Worm (Caenorhabditis elegans) whole organism, young adult: ENCODE data around the gene erd-2.2.
A peak's percentile ranks its signal among the peaks of the same experiment; 100 is the strongest.

Experiments
- B0336.3 ChIP-seq: fragments of 200-800 bp; sonication (Bioruptor generic); IDR thresholded peaks from 2 replicates; pipeline ENCODE4 v1.3.6; 2022; ENCODE audit warnings: missing genetic modification characterization, missing compliant biosample characterization
- F22D6.2 ChIP-seq: sonication (generic microtip); optimal IDR thresholded peaks from 2 replicates; lab custom pipeline; 2016; ENCODE audit warnings: mild to moderate bottlenecking, missing genetic modification characterization, missing compliant biosample characterization
- F39B2.1 ChIP-seq: fragments of 200-800 bp; sonication (Bioruptor generic); IDR thresholded peaks from 2 replicates; pipeline ENCODE4 v1.3.6; 2022; ENCODE audit warnings: missing genetic modification reagents, missing genetic modification characterization, missing compliant biosample characterization
- F55B11.4 ChIP-seq: sonication (generic microtip); optimal IDR thresholded peaks from 2 replicates; lab custom pipeline; 2016; ENCODE audit warnings: missing compliant biosample characterization, missing genetic modification characterization, borderline replicate concordance; ENCODE audit not compliant: insufficient read depth
- F57C9.4 ChIP-seq: sonication (generic microtip); optimal IDR thresholded peaks from 2 replicates; lab custom pipeline; 2017; ENCODE audit warnings: mild to moderate bottlenecking, missing genetic modification characterization, missing compliant biosample characterization
- K12H6.12 ChIP-seq: fragments of 200-800 bp; sonication (Bioruptor generic); optimal IDR thresholded peaks from 2 replicates; lab custom pipeline; 2018; ENCODE audit warnings: mild to moderate bottlenecking, missing genetic modification characterization, missing compliant biosample characterization
- T07F8.4 ChIP-seq: sonication (generic microtip); optimal IDR thresholded peaks from 2 replicates; lab custom pipeline; 2016; ENCODE audit warnings: mild to moderate bottlenecking, missing genetic modification characterization, moderate library complexity, missing compliant biosample characterization
- Y56A3A.18 ChIP-seq: fragments of 200-800 bp; sonication (Bioruptor generic); IDR thresholded peaks from 2 replicates; pipeline ENCODE4 v1.3.6; 2022; ENCODE audit warnings: missing genetic modification reagents, missing genetic modification characterization, missing compliant biosample characterization
- athp-1 ChIP-seq: sonication (generic microtip); optimal IDR thresholded peaks from 2 replicates; lab custom pipeline; 2017; ENCODE audit warnings: mild to moderate bottlenecking, missing genetic modification characterization, missing compliant biosample characterization
- attf-3 ChIP-seq: fragments of 200-800 bp; sonication (Bioruptor generic); conservative IDR thresholded peaks from 2 replicates; pipeline ENCODE4 v1.3.6; 2022; ENCODE audit warnings: missing genetic modification reagents, missing genetic modification characterization, missing compliant biosample characterization
- attf-5 ChIP-seq: fragments of 200-800 bp; sonication (Bioruptor generic); optimal IDR thresholded peaks from 2 replicates; lab custom pipeline; 2018; ENCODE audit warnings: mild to moderate bottlenecking, missing genetic modification characterization, missing compliant biosample characterization
- bed-1 ChIP-seq: fragments of 200-800 bp; sonication (Bioruptor generic); IDR thresholded peaks from 2 replicates; pipeline ENCODE4 v1.3.6; 2022; ENCODE audit warnings: missing genetic modification reagents, missing genetic modification characterization, missing compliant biosample characterization
- ccch-3 ChIP-seq: fragments of 200-800 bp; sonication (Bioruptor generic); optimal IDR thresholded peaks from 2 replicates; lab custom pipeline; 2018; ENCODE audit warnings: mild to moderate bottlenecking, missing genetic modification characterization, missing compliant biosample characterization
- cebp-1 ChIP-seq, 2 experiments: fragments of 200-800 bp in 1 of 2; sonication (Bioruptor generic) in 1 of 2; sonication (generic microtip) in 1 of 2; IDR thresholded peaks in 1 of 2; optimal IDR thresholded peaks in 1 of 2; 2 replicates each; pipeline versions ENCODE4 v1.3.6 to Lab custom; 2017 to 2022; ENCODE audit warnings: missing compliant biosample characterization in 2 of 2, missing genetic modification characterization in 2 of 2, mild to moderate bottlenecking in 1 of 2, missing genetic modification reagents in 1 of 2, moderate library complexity in 1 of 2
- ceh-27 ChIP-seq: fragments of 200-800 bp; sonication (Bioruptor generic); optimal IDR thresholded peaks from 2 replicates; lab custom pipeline; 2018; ENCODE audit warnings: mild to moderate bottlenecking, missing genetic modification characterization, moderate library complexity, missing compliant biosample characterization
- ceh-40 ChIP-seq: fragments of 200-800 bp; sonication (Bioruptor generic); IDR thresholded peaks from 2 replicates; pipeline ENCODE4 v1.3.6; 2022; ENCODE audit warnings: missing genetic modification characterization, missing compliant biosample characterization
- ceh-79 ChIP-seq: sonication (generic microtip); optimal IDR thresholded peaks from 2 replicates; lab custom pipeline; 2017; ENCODE audit warnings: mild to moderate bottlenecking, missing genetic modification characterization, missing compliant biosample characterization
- chd-7 ChIP-seq: sonication (generic microtip); optimal IDR thresholded peaks from 2 replicates; lab custom pipeline; 2016; ENCODE audit warnings: mild to moderate bottlenecking, missing genetic modification characterization, moderate library complexity, missing compliant biosample characterization
- die-1 ChIP-seq: sonication (generic microtip); optimal IDR thresholded peaks from 2 replicates; lab custom pipeline; 2016; ENCODE audit warnings: missing genotype, mild to moderate bottlenecking, missing genetic modification characterization, missing compliant biosample characterization
- dox-1 ChIP-seq: fragments of 200-800 bp; sonication (Bioruptor generic); IDR thresholded peaks from 2 replicates; pipeline ENCODE4 v1.3.6; 2022; ENCODE audit warnings: missing genetic modification reagents, missing genetic modification characterization, missing compliant biosample characterization
- dpl-1 ChIP-seq: fragments of 150-350 bp; optimal IDR thresholded peaks from 2 replicates; lab custom pipeline; 2014; ENCODE audit warnings: missing biosample characterization, missing genetic modification reagents, missing genetic modification characterization
- egl-44 ChIP-seq: fragments of 200-800 bp; sonication (Bioruptor generic); IDR thresholded peaks from 2 replicates; pipeline ENCODE4 v1.3.6; 2022; ENCODE audit warnings: missing genetic modification reagents, missing genetic modification characterization, missing compliant biosample characterization
- egrh-3 ChIP-seq: fragments of 200-800 bp; sonication (Bioruptor generic); IDR thresholded peaks from 2 replicates; pipeline ENCODE4 v1.3.6; 2022; ENCODE audit warnings: missing genetic modification reagents, missing genetic modification characterization, missing compliant biosample characterization
- ekl-4 ChIP-seq: fragments of 200-800 bp; sonication (Bioruptor generic); IDR thresholded peaks from 2 replicates; pipeline ENCODE4 v1.3.6; 2022; ENCODE audit warnings: missing genetic modification reagents, missing genetic modification characterization, missing compliant biosample characterization
- ets-4 ChIP-seq: fragments of 200-800 bp; sonication (Bioruptor generic); optimal IDR thresholded peaks from 2 replicates; lab custom pipeline; 2018; ENCODE audit warnings: mild to moderate bottlenecking, missing genetic modification characterization, missing compliant biosample characterization
- fkh-3 ChIP-seq: sonication (generic microtip); optimal IDR thresholded peaks from 2 replicates; lab custom pipeline; 2016; ENCODE audit warnings: mild to moderate bottlenecking, missing genetic modification characterization, missing compliant biosample characterization
- gei-17 ChIP-seq: fragments of 200-800 bp; sonication (Bioruptor generic); optimal IDR thresholded peaks from 2 replicates; lab custom pipeline; 2018; ENCODE audit warnings: mild to moderate bottlenecking, missing genetic modification characterization, missing compliant biosample characterization
- hmg-1.2 ChIP-seq: fragments of 200-800 bp; sonication (Bioruptor generic); IDR thresholded peaks from 2 replicates; pipeline ENCODE4 v1.3.6; 2022; ENCODE audit warnings: missing genetic modification reagents, missing genetic modification characterization, missing compliant biosample characterization
- hrde-1 ChIP-seq: sonication (generic microtip); optimal IDR thresholded peaks from 2 replicates; lab custom pipeline; 2016; ENCODE audit warnings: missing genetic modification characterization, mild to moderate bottlenecking, missing compliant biosample characterization, moderate library complexity, missing genotype, missing genetic modification reagents, borderline replicate concordance
- hsf-1 ChIP-seq: fragments of 200-800 bp; sonication (Bioruptor generic); IDR thresholded peaks from 2 replicates; pipeline ENCODE4 v1.3.6; 2022; ENCODE audit warnings: missing genetic modification reagents, missing genetic modification characterization, missing compliant biosample characterization
- let-526 ChIP-seq: fragments of 200-800 bp; sonication (Bioruptor generic); IDR thresholded peaks from 2 replicates; pipeline ENCODE4 v1.3.6; 2022; ENCODE audit warnings: missing genetic modification reagents, missing genetic modification characterization, missing compliant biosample characterization
- lin-35 ChIP-seq, 3 experiments: fragments of 150-350 bp in 2 of 3; sonication (generic microtip) in 1 of 3; optimal IDR thresholded peaks; 2 replicates each; lab custom pipeline; 2014 to 2018; ENCODE audit warnings: missing biosample characterization in 3 of 3, missing genetic modification characterization in 3 of 3, missing genetic modification reagents in 3 of 3
- lin-40 ChIP-seq: sonication (generic microtip); optimal IDR thresholded peaks from 2 replicates; lab custom pipeline; 2016; ENCODE audit warnings: missing genetic modification characterization, mild to moderate bottlenecking, missing compliant biosample characterization, missing genotype, missing genetic modification reagents
- lin-54 ChIP-seq: fragments of 200-800 bp; sonication (Bioruptor generic); optimal IDR thresholded peaks from 2 replicates; lab custom pipeline; 2018; ENCODE audit warnings: mild to moderate bottlenecking, missing genetic modification characterization, missing compliant biosample characterization
- lsy-27 ChIP-seq: sonication (generic microtip); optimal IDR thresholded peaks from 2 replicates; lab custom pipeline; 2017; ENCODE audit warnings: missing genetic modification characterization, mild to moderate bottlenecking, missing compliant biosample characterization, antibody characterized with exemption, missing genotype, borderline replicate concordance; ENCODE audit not compliant: insufficient read depth
- nfya-1 ChIP-seq: sonication (generic microtip); optimal IDR thresholded peaks from 2 replicates; lab custom pipeline; 2017; ENCODE audit warnings: antibody characterized with exemption, missing compliant biosample characterization, missing genetic modification characterization, borderline replicate concordance; ENCODE audit not compliant: insufficient read depth
- nfyb-1 ChIP-seq: fragments of 200-800 bp; sonication (Bioruptor generic); IDR thresholded peaks from 2 replicates; pipeline ENCODE4 v1.3.6; 2022; ENCODE audit warnings: missing genetic modification reagents, missing genetic modification characterization, missing compliant biosample characterization
- nhr-120 ChIP-seq: fragments of 200-800 bp; sonication (Bioruptor generic); IDR thresholded peaks from 2 replicates; pipeline ENCODE4 v1.3.6; 2022; ENCODE audit warnings: missing genetic modification characterization, missing compliant biosample characterization
- nhr-90 ChIP-seq: sonication (generic microtip); optimal IDR thresholded peaks from 2 replicates; lab custom pipeline; 2016; ENCODE audit warnings: missing genotype, mild to moderate bottlenecking, missing genetic modification characterization, missing compliant biosample characterization
- pha-4 ChIP-seq: fragments of 150-350 bp; sonication (generic microtip); optimal IDR thresholded peaks from 2 replicates; lab custom pipeline; 2014; ENCODE audit warnings: missing biosample characterization, missing genetic modification reagents, missing genetic modification characterization
- rcor-1 ChIP-seq: fragments of 200-800 bp; sonication (Bioruptor generic); IDR thresholded peaks from 2 replicates; pipeline ENCODE4 v1.3.6; 2022; ENCODE audit warnings: missing genetic modification reagents, missing genetic modification characterization, missing compliant biosample characterization
- rec-8 ChIP-seq, 2 experiments: sonication (generic microtip); optimal IDR thresholded peaks; 2 replicates each; lab custom pipeline; 2016; ENCODE audit warnings: mild to moderate bottlenecking in 2 of 2, missing genetic modification characterization in 2 of 2, missing genetic modification reagents in 2 of 2, missing genotype in 2 of 2, missing biosample characterization in 1 of 2, missing compliant biosample characterization in 1 of 2, moderate library complexity in 1 of 2
- sdz-38 ChIP-seq: sonication (generic microtip); optimal IDR thresholded peaks from 2 replicates; lab custom pipeline; 2016; ENCODE audit warnings: missing genotype, missing genetic modification characterization, missing compliant biosample characterization
- snpc-3.4 ChIP-seq: sonication (generic microtip); optimal IDR thresholded peaks from 2 replicates; lab custom pipeline; 2017; ENCODE audit warnings: missing genetic modification characterization, mild to moderate bottlenecking, missing compliant biosample characterization, antibody characterized with exemption, moderate library complexity, missing genotype, missing genetic modification reagents
- tlf-1 ChIP-seq: fragments of 200-800 bp; sonication (Bioruptor generic); optimal IDR thresholded peaks from 2 replicates; lab custom pipeline; 2018; ENCODE audit warnings: mild to moderate bottlenecking, missing genetic modification characterization, missing compliant biosample characterization
- ztf-22 ChIP-seq: fragments of 200-800 bp; sonication (Bioruptor generic); optimal IDR thresholded peaks from 2 replicates; lab custom pipeline; 2018; ENCODE audit warnings: mild to moderate bottlenecking, missing genetic modification characterization, moderate library complexity, missing compliant biosample characterization

Gene erd-2.2

ce11 chrIII:5940525-5940974, 33.7 kb downstream of the erd-2.2 start (continued):
- TF ChIP-seq F39B2.1 (GFP tag; lab: Robert Waterston, UW) (no peak), lin-54 (GFP tag; lab: Kevin White, UChicago) (peak; percentile 20), fkh-3 (no peak), lsy-27 (no peak), T07F8.4 (peak; percentile 13), tlf-1 (GFP tag; lab: Kevin White, UChicago) (peak; percentile 47), egl-44 (GFP tag; lab: Robert Waterston, UW) (peak; percentile 57; the same call in 1 of the 2 replicates), bed-1 (GFP tag; lab: Robert Waterston, UW) (0 out of 2 replicates have a peak, but pooled peaks have one; percentile 5), F22D6.2 (tag; lab: Kevin White, UChicago) (no peak), lin-40 (tag; lab: Kevin White, UChicago) (peak; percentile 45), F57C9.4 (tag; lab: Kevin White, UChicago) (no peak), athp-1 (tag; lab: Kevin White, UChicago) (no peak), ets-4 (GFP tag; lab: Kevin White, UChicago) (peak; percentile 83), nhr-90 (tag; lab: Kevin White, UChicago) (peak; percentile 72), attf-3 (GFP tag; lab: Robert Waterston, UW) (no peak), cebp-1 (GFP tag; IDR thresholded peaks at IDR 0.05; lab: Robert Waterston, UW) (peak; percentile 64; the same call in 1 of the 2 replicates), cebp-1 (tag; optimal IDR thresholded peaks at IDR 0.05; lab: Kevin White, UChicago) (peak; percentile 95), ceh-27 (GFP tag; lab: Kevin White, UChicago) (peak; percentile 72), die-1 (tag; lab: Kevin White, UChicago) (peak; percentile 59), pha-4 (tag; lab: Kevin White, UChicago) (no peak), nfyb-1 (GFP tag; lab: Robert Waterston, UW) (peak; percentile 50; the same call in 1 of the 2 replicates), ceh-79 (tag; lab: Kevin White, UChicago) (no peak), hsf-1 (GFP tag; lab: Robert Waterston, UW) (peak; percentile 51), hmg-1.2 (GFP tag; lab: Robert Waterston, UW) (peak; percentile 60; the same call in 1 of the 2 replicates), ekl-4 (peak; percentile 11; the same call in 1 of the 2 replicates), sdz-38 (tag; lab: Kevin White, UChicago) (no peak), egrh-3 (no peak; the same call in 1 of the 2 replicates), rcor-1 (GFP tag; lab: Robert Waterston, UW) (peak; percentile 58; the same call in 1 of the 2 replicates), attf-5 (peak; percentile 66), rec-8 (tag; optimal IDR thresholded peaks at IDR 0.05; lab: Kevin White, UChicago) (no peak)

- TF ChIP-seq lin-35 (GFP tag; optimal IDR thresholded peaks at IDR 0.05; lab: Kevin White, UChicago), result peak in 1 of 3 experiments; percentile 51
- TF ChIP-seq rcor-1 (GFP tag; lab: Robert Waterston, UW), result peak; percentile 21; the same call in 1 of the 2 replicates
- TF ChIP-seq nfya-1 (tag; lab: Kevin White, UChicago), result no peak
- no peak for TF ChIP-seq chd-7 (tag; lab: Kevin White, UChicago)
- no peak for TF ChIP-seq ztf-22 (GFP tag; lab: Kevin White, UChicago)
- TF ChIP-seq nhr-120 (GFP tag; lab: Robert Waterston, UW), result no peak
- no peak for TF ChIP-seq F55B11.4 (tag; lab: Kevin White, UChicago)
- TF ChIP-seq dox-1 (GFP tag; lab: Robert Waterston, UW), result peak; percentile 34
- no peak for TF ChIP-seq B0336.3 (GFP tag; lab: Robert Waterston, UW)
- peak; percentile 49; the same call in 1 of the 2 replicates for TF ChIP-seq ceh-40
- no peak for TF ChIP-seq gei-17 (GFP tag; lab: Kevin White, UChicago)
- no peak for TF ChIP-seq dpl-1 (GFP tag; lab: Kevin White, UChicago)
- TF ChIP-seq athp-1 (tag; lab: Kevin White, UChicago), result no peak
- TF ChIP-seq ccch-3 (GFP tag; lab: Kevin White, UChicago), result no peak
- no peak for TF ChIP-seq hmg-1.2 (GFP tag; lab: Robert Waterston, UW)
- TF ChIP-seq sdz-38 (tag; lab: Kevin White, UChicago), result no peak
- TF ChIP-seq snpc-3.4 (tag; lab: Kevin White, UChicago), result no peak
- TF ChIP-seq Y56A3A.18 (GFP tag; lab: Robert Waterston, UW), result no peak
- 0 out of 2 replicates have a peak, but pooled peaks have one; percentile 11 for TF ChIP-seq let-526
- no peak for TF ChIP-seq K12H6.12 (tag; lab: Kevin White, UChicago)
- no peak for TF ChIP-seq hrde-1 (tag; lab: Kevin White, UChicago)
Measured at ce11 chrIII:5942104-5942503, 35.3 kb downstream of the erd-2.2 start.
